Fruit fly (Drosophila melanogaster) whole organism, embryonic: Measurements from ENCODE around the gene mRpS35.

Experiments used
- Abd-B ChIP-seq: fragments of 200-800 bp; sonication (Bioruptor generic); optimal IDR thresholded peaks from 2 replicates; lab custom pipeline; 2018; ENCODE audit warnings: missing biosample characterization, mild to moderate bottlenecking, missing genetic modification characterization, moderate library complexity
- Ada2b ChIP-seq: fragments of 200-800 bp; sonication (Bioruptor generic); IDR thresholded peaks from 2 replicates; pipeline ENCODE4 v1.3.6; 2022; ENCODE audit warnings: missing biosample characterization, missing genetic modification characterization
- C15 ChIP-seq: fragments of 200-800 bp; sonication (Bioruptor generic); IDR thresholded peaks from 3 replicates; pipeline ENCODE4 v1.3.6; 2022; ENCODE audit warnings: missing biosample characterization, missing genetic modification characterization
- CG10267 ChIP-seq: fragments of 200-800 bp; sonication (Bioruptor generic); optimal IDR thresholded peaks from 2 replicates; lab custom pipeline; 2018; ENCODE audit warnings: missing biosample characterization, mild to moderate bottlenecking, missing genetic modification characterization, moderate library complexity
- CG10431 ChIP-seq: fragments of 200-800 bp; sonication (Bioruptor generic); optimal IDR thresholded peaks from 3 replicates; lab custom pipeline; 2018; ENCODE audit warnings: missing biosample characterization, mild to moderate bottlenecking, missing genetic modification characterization
- CG10654 ChIP-seq: fragments of 200-800 bp; sonication (Bioruptor generic); optimal IDR thresholded peaks from 2 replicates; lab custom pipeline; 2016; ENCODE audit warnings: missing biosample characterization, missing genetic modification characterization
- CG12391 ChIP-seq: fragments of 200-800 bp; sonication (Bioruptor generic); optimal IDR thresholded peaks from 3 replicates; lab custom pipeline; 2018; ENCODE audit warnings: missing biosample characterization, mild to moderate bottlenecking, missing genetic modification characterization, moderate library complexity
- CG13123 ChIP-seq: fragments of 200-800 bp; sonication (Bioruptor generic); optimal IDR thresholded peaks from 2 replicates; lab custom pipeline; 2016; ENCODE audit warnings: missing biosample characterization, missing genetic modification characterization
- CG14441 ChIP-seq: fragments of 200-800 bp; sonication (Bioruptor generic); IDR thresholded peaks from 2 replicates; pipeline ENCODE4 v1.3.6; 2022; ENCODE audit warnings: missing biosample characterization, missing genetic modification characterization
- CG16779 ChIP-seq: fragments of 200-800 bp; sonication (Bioruptor generic); IDR thresholded peaks from 2 replicates; pipeline ENCODE4 v1.3.6; 2022; ENCODE audit warnings: missing biosample characterization, missing genetic modification characterization
- CG33557 ChIP-seq: fragments of 200-800 bp; sonication (Bioruptor generic); optimal IDR thresholded peaks from 2 replicates; lab custom pipeline; 2019; ENCODE audit warnings: missing biosample characterization, mild to moderate bottlenecking, missing genetic modification characterization, moderate library complexity
- CG4282 ChIP-seq: fragments of 200-800 bp; sonication (Bioruptor generic); optimal IDR thresholded peaks from 2 replicates; lab custom pipeline; 2016; ENCODE audit warnings: missing biosample characterization, missing genetic modification characterization
- CG4424 ChIP-seq: fragments of 200-800 bp; sonication (Bioruptor generic); optimal IDR thresholded peaks from 3 replicates; lab custom pipeline; 2016; ENCODE audit warnings: missing biosample characterization, missing genetic modification characterization
- CG5953 ChIP-seq: fragments of 200-800 bp; sonication (Bioruptor generic); IDR thresholded peaks from 2 replicates; pipeline ENCODE4 v1.3.6; 2022; ENCODE audit warnings: missing biosample characterization, missing genetic modification characterization
- CG6765 ChIP-seq: fragments of 200-800 bp; sonication (Bioruptor generic); optimal IDR thresholded peaks from 3 replicates; lab custom pipeline; 2017; ENCODE audit warnings: missing biosample characterization, mild to moderate bottlenecking, missing genetic modification characterization
- CG7928 ChIP-seq: fragments of 200-800 bp; sonication (Bioruptor generic); optimal IDR thresholded peaks from 2 replicates; lab custom pipeline; 2017; ENCODE audit warnings: missing biosample characterization, mild to moderate bottlenecking, missing genetic modification characterization
- CG8944 ChIP-seq: fragments of 200-800 bp; sonication (Bioruptor generic); optimal IDR thresholded peaks from 3 replicates; lab custom pipeline; 2016; ENCODE audit warnings: missing biosample characterization, missing genetic modification characterization
- CG9876 ChIP-seq: fragments of 200-800 bp; sonication (Bioruptor generic); optimal IDR thresholded peaks from 2 replicates; lab custom pipeline; 2016; ENCODE audit warnings: missing biosample characterization, missing genetic modification characterization
- CoRest ChIP-seq: fragments of 200-800 bp; sonication (Bioruptor generic); optimal IDR thresholded peaks from 3 replicates; lab custom pipeline; 2018; ENCODE audit warnings: missing biosample characterization, mild to moderate bottlenecking, missing genetic modification characterization, moderate library complexity
- Dip3 ChIP-seq: fragments of 200-800 bp; sonication (Bioruptor generic); optimal IDR thresholded peaks from 3 replicates; lab custom pipeline; 2016; ENCODE audit warnings: missing biosample characterization, missing genetic modification characterization
- Eip74EF ChIP-seq, 2 experiments: fragments of 200-800 bp in 1 of 2; fragments of >200 bp in 1 of 2; sonication (Bioruptor generic) in 1 of 2; optimal IDR thresholded peaks; 2 replicates each; lab custom pipeline; 2017 to 2019; ENCODE audit warnings: missing biosample characterization in 2 of 2, missing genetic modification characterization in 2 of 2, mild to moderate bottlenecking in 1 of 2, moderate library complexity in 1 of 2
- Ets65A ChIP-seq: fragments of 200-800 bp; sonication (Bioruptor generic); peaks from one replicate; lab custom pipeline; 2016; ENCODE audit warnings: missing biosample characterization, missing genetic modification characterization
- Fer1 ChIP-seq: fragments of 200-800 bp; sonication (Bioruptor generic); optimal IDR thresholded peaks from 2 replicates; lab custom pipeline; 2017; ENCODE audit warnings: missing biosample characterization, mild to moderate bottlenecking, missing genetic modification characterization
- HHEX ChIP-seq: fragments of 200-800 bp; sonication (Bioruptor generic); optimal IDR thresholded peaks from 3 replicates; lab custom pipeline; 2017; ENCODE audit warnings: missing biosample characterization, mild to moderate bottlenecking, missing genetic modification characterization, missing genetic modification reagents
- Jarid2 ChIP-seq: fragments of 200-800 bp; sonication (Bioruptor generic); optimal IDR thresholded peaks from 3 replicates; lab custom pipeline; 2017; ENCODE audit warnings: mild to moderate bottlenecking, missing biosample characterization, missing genetic modification reagents, missing genetic modification characterization
- Meics ChIP-seq: fragments of 200-800 bp; sonication (Bioruptor generic); optimal IDR thresholded peaks from 2 replicates; lab custom pipeline; 2017; ENCODE audit warnings: missing biosample characterization, mild to moderate bottlenecking, missing genetic modification characterization
- Oli ChIP-seq: fragments of 200-800 bp; sonication (Bioruptor generic); optimal IDR thresholded peaks from 2 replicates; lab custom pipeline; 2018; ENCODE audit warnings: missing biosample characterization, mild to moderate bottlenecking, missing genetic modification characterization, moderate library complexity
- Ptx1 ChIP-seq: fragments of 200-800 bp; sonication (Bioruptor generic); IDR thresholded peaks from 2 replicates; pipeline ENCODE4 v1.3.6; 2022; ENCODE audit warnings: missing biosample characterization, missing genetic modification characterization
- Ssrp ChIP-seq: fragments of 200-800 bp; sonication (Bioruptor generic); optimal IDR thresholded peaks from 2 replicates; lab custom pipeline; 2018; ENCODE audit warnings: missing biosample characterization, mild to moderate bottlenecking, missing genetic modification characterization, moderate library complexity
- Xrp1 ChIP-seq: fragments of 200-800 bp; sonication (Bioruptor generic); IDR thresholded peaks from 2 replicates; pipeline ENCODE4 v1.3.6; 2022; ENCODE audit warnings: missing biosample characterization, missing genetic modification characterization
- ash1 ChIP-seq: fragments of 200-800 bp; sonication (Bioruptor generic); optimal IDR thresholded peaks from 2 replicates; lab custom pipeline; 2018; ENCODE audit warnings: missing biosample characterization, mild to moderate bottlenecking, missing genetic modification characterization
- br ChIP-seq: fragments of >200 bp; optimal IDR thresholded peaks from 2 replicates; lab custom pipeline; 2017
- bsh ChIP-seq, 2 experiments: fragments of 200-800 bp; sonication (Bioruptor generic); optimal IDR thresholded peaks; 2 replicates each; lab custom pipeline; 2017 to 2018; ENCODE audit warnings: mild to moderate bottlenecking in 2 of 2, missing biosample characterization in 2 of 2, missing genetic modification characterization in 2 of 2, moderate library complexity in 1 of 2
- crp ChIP-seq, 2 experiments: fragments of 200-800 bp; sonication (Bioruptor generic); optimal IDR thresholded peaks; 2 replicates in 1 of 2; 3 replicates in 1 of 2; lab custom pipeline; 2017; ENCODE audit warnings: missing biosample characterization in 2 of 2, missing genetic modification characterization in 2 of 2, mild to moderate bottlenecking in 1 of 2, moderate library complexity in 1 of 2
- da ChIP-seq: fragments of 200-800 bp; sonication (Bioruptor generic); optimal IDR thresholded peaks from 2 replicates; lab custom pipeline; 2016; ENCODE audit warnings: missing biosample characterization, missing genetic modification characterization
- gsb ChIP-seq: fragments of 200-800 bp; sonication (Bioruptor generic); IDR thresholded peaks from 2 replicates; pipeline ENCODE4 v1.3.6; 2022; ENCODE audit warnings: missing biosample characterization, missing genetic modification characterization
- h ChIP-seq: fragments of >200 bp; optimal IDR thresholded peaks from 2 replicates; lab custom pipeline; 2017
- jigr1 ChIP-seq: fragments of 200-800 bp; sonication (Bioruptor generic); IDR thresholded peaks from 3 replicates; pipeline ENCODE4 v1.3.6; 2022; ENCODE audit warnings: missing biosample characterization, missing genetic modification characterization
- jumu ChIP-seq: fragments of 200-800 bp; sonication (Bioruptor generic); optimal IDR thresholded peaks from 3 replicates; lab custom pipeline; 2016; ENCODE audit warnings: missing biosample characterization, missing genetic modification characterization
- lmd ChIP-seq: fragments of 200-800 bp; sonication (Bioruptor generic); IDR thresholded peaks from 2 replicates; pipeline ENCODE4 v1.3.6; 2022; ENCODE audit warnings: missing biosample characterization, missing genetic modification characterization
- mam ChIP-seq: fragments of 200-800 bp; sonication (Bioruptor generic); optimal IDR thresholded peaks from 3 replicates; lab custom pipeline; 2016; ENCODE audit warnings: missing biosample characterization, missing genetic modification characterization
- nerfin-1 ChIP-seq: fragments of 200-800 bp; sonication (Bioruptor generic); optimal IDR thresholded peaks from 3 replicates; lab custom pipeline; 2019; ENCODE audit warnings: missing biosample characterization, mild to moderate bottlenecking, missing genetic modification characterization, moderate library complexity
- pita ChIP-seq: fragments of 200-800 bp; sonication (Bioruptor generic); optimal IDR thresholded peaks from 2 replicates; lab custom pipeline; 2017; ENCODE audit warnings: missing biosample characterization, mild to moderate bottlenecking, missing genetic modification characterization
- prd ChIP-seq, 3 experiments: fragments of >200 bp in 2 of 3; fragments of 200-800 bp in 1 of 3; sonication (Bioruptor generic) in 1 of 3; optimal IDR thresholded peaks in 2 of 3; IDR thresholded peaks in 1 of 3; 2 replicates in 2 of 3; 3 replicates in 1 of 3; pipeline versions ENCODE4 v1.3.6 to Lab custom; 2017 to 2022; ENCODE audit warnings: missing biosample characterization in 1 of 3, missing genetic modification characterization in 1 of 3
- pros ChIP-seq: fragments of 200-800 bp; sonication (Bioruptor generic); optimal IDR thresholded peaks from 3 replicates; lab custom pipeline; 2019; ENCODE audit warnings: missing biosample characterization, mild to moderate bottlenecking, missing genetic modification characterization, moderate library complexity
- run ChIP-seq: fragments of 200-800 bp; sonication (Bioruptor generic); optimal IDR thresholded peaks from 3 replicates; lab custom pipeline; 2018; ENCODE audit warnings: missing biosample characterization, mild to moderate bottlenecking, missing genetic modification characterization
- so ChIP-seq: fragments of 200-800 bp; sonication (Bioruptor generic); IDR thresholded peaks from 3 replicates; pipeline ENCODE4 v1.3.6; 2022; ENCODE audit warnings: missing biosample characterization, missing genetic modification characterization
- sug ChIP-seq: fragments of 200-800 bp; optimal IDR thresholded peaks from 2 replicates; lab custom pipeline; 2019; ENCODE audit warnings: missing biosample characterization, mild to moderate bottlenecking, missing genetic modification characterization, moderate library complexity
- tap ChIP-seq: fragments of 200-800 bp; optimal IDR thresholded peaks from 3 replicates; lab custom pipeline; 2019; ENCODE audit warnings: missing biosample characterization, mild to moderate bottlenecking, missing genetic modification characterization, moderate library complexity
- yki ChIP-seq: fragments of >200 bp; optimal IDR thresholded peaks from 3 replicates; lab custom pipeline; 2018
- zfh1 ChIP-seq: fragments of 200-800 bp; sonication (Bioruptor generic); IDR thresholded peaks from 3 replicates; pipeline ENCODE4 v1.3.6; 2022; ENCODE audit warnings: missing biosample characterization, missing genetic modification characterization

The mRpS35 gene

dm6 chr3L:2805956-2806527 lies 25.3 kb downstream of the mRpS35 start (continued):
- TF ChIP-seq HHEX (GFP tag; lab: Kevin White, UChicago), result peak; percentile 76
- peak; percentile 77 for TF ChIP-seq CG4424 (GFP tag; lab: Kevin White, UChicago)
- TF ChIP-seq mam (GFP tag; lab: Kevin White, UChicago), result peak; percentile 72
- TF ChIP-seq CG4282 (GFP tag; lab: Kevin White, UChicago), result no peak
- no peak for TF ChIP-seq CG7928
- TF ChIP-seq Abd-B (GFP tag; lab: Kevin White, UChicago), result no peak
- no peak for TF ChIP-seq da (GFP tag; lab: Kevin White, UChicago)
- peak; percentile 62 for TF ChIP-seq tap (tag; lab: Kevin White, UChicago)
- TF ChIP-seq Ssrp (tag; lab: Kevin White, UChicago), result peak; percentile 8
- TF ChIP-seq h (lab: Kevin White, UChicago), result no peak
- no peak for TF ChIP-seq crp (GFP tag; optimal IDR thresholded peaks at IDR 0.05; lab: Kevin White, UChicago)
- no peak for TF ChIP-seq CG8944 (GFP tag; lab: Kevin White, UChicago)
- TF ChIP-seq lmd, result peak; percentile 92
- peak; percentile 47 for TF ChIP-seq CG6765 (GFP tag; lab: Kevin White, UChicago)
- TF ChIP-seq jumu (GFP tag; lab: Kevin White, UChicago), result peak; percentile 60
- TF ChIP-seq yki (lab: Kevin White, UChicago), result no peak
- TF ChIP-seq Xrp1 (GFP tag; lab: Robert Waterston, UW), result peak; percentile 92
- TF ChIP-seq C15 (GFP tag; lab: Robert Waterston, UW), result peak; percentile 64; the same call in 1 of the 3 replicates
- peak; percentile 93 for TF ChIP-seq Ets65A (GFP tag; lab: Kevin White, UChicago)
- peak in 1 of 2 experiments; percentile 40 for TF ChIP-seq Eip74EF (GFP tag; optimal IDR thresholded peaks at IDR 0.05; lab: Kevin White, UChicago)
- peak; percentile 86 for TF ChIP-seq Ptx1
- TF ChIP-seq Jarid2 (GFP tag; lab: Kevin White, UChicago), result peak; percentile 40
- peak; percentile 52 for TF ChIP-seq nerfin-1 (tag; lab: Kevin White, UChicago)
- peak; percentile 37 for TF ChIP-seq ash1 (GFP tag; lab: Kevin White, UChicago)
- TF ChIP-seq CG16779 (GFP tag; lab: Robert Waterston, UW), result peak; percentile 87
- TF ChIP-seq Dip3 (GFP tag; lab: Kevin White, UChicago), result no peak
- peak; percentile 94 for TF ChIP-seq zfh1 (GFP tag; lab: Robert Waterston, UW)
- no peak for TF ChIP-seq CG10431
- TF ChIP-seq gsb (GFP tag; lab: Robert Waterston, UW), result peak; percentile 85
- TF ChIP-seq CG14441 (GFP tag; lab: Robert Waterston, UW), result peak; percentile 90
- TF ChIP-seq pita (GFP tag; lab: Kevin White, UChicago), result no peak
- no peak for TF ChIP-seq br (lab: Kevin White, UChicago)
- peak; percentile 28 for TF ChIP-seq CG12391 (tag; lab: Kevin White, UChicago)
- TF ChIP-seq run, result no peak
- no peak for TF ChIP-seq Fer1 (GFP tag; lab: Kevin White, UChicago)
- TF ChIP-seq CG9876 (GFP tag; lab: Kevin White, UChicago), result no peak
- no peak for TF ChIP-seq CG13123 (GFP tag; lab: Kevin White, UChicago)
- no peak for TF ChIP-seq sug
- peak; percentile 16 for TF ChIP-seq CoRest (tag; lab: Kevin White, UChicago)
- TF ChIP-seq Ada2b, result peak; percentile 87
- TF ChIP-seq CG33557 (GFP tag; lab: Kevin White, UChicago), result no peak
- no peak for TF ChIP-seq pros (GFP tag; lab: Kevin White, UChicago)
- peak; percentile 59 for TF ChIP-seq CG10654
- no peak for TF ChIP-seq prd (optimal IDR thresholded peaks at IDR 0.05; lab: Kevin White, UChicago)
- peak; percentile 94 for TF ChIP-seq prd (GFP tag; IDR thresholded peaks at IDR 0.05; lab: Robert Waterston, UW)
- TF ChIP-seq so (GFP tag; lab: Robert Waterston, UW), result peak; percentile 40; the same call in 1 of the 3 replicates
- TF ChIP-seq bsh (GFP tag; optimal IDR thresholded peaks at IDR 0.05; lab: Kevin White, UChicago), result peak in 1 of 2 experiments; percentile 50
- TF ChIP-seq CG5953 (GFP tag; lab: Robert Waterston, UW), result peak; percentile 71
- TF ChIP-seq CG10267 (tag; lab: Kevin White, UChicago), result peak; percentile 51
- TF ChIP-seq jigr1, result peak; percentile 68; the same call in 2 of the 3 replicates
- TF ChIP-seq Oli (tag; lab: Kevin White, UChicago), result peak; percentile 44
- TF ChIP-seq Meics (GFP tag; lab: Kevin White, UChicago), result peak; percentile 65
